Worm (Caenorhabditis elegans) whole organism, late embryonic: ENCODE results near the gene F44D12.6.

Experiments
- T23F11.4 ChIP-seq: fragments of 200-800 bp; sonication (Bioruptor generic); optimal IDR thresholded peaks from 2 replicates; lab custom pipeline; 2018; ENCODE audit warnings: mild to moderate bottlenecking, missing genetic modification characterization, missing compliant biosample characterization
- ceh-18 ChIP-seq: sonication (generic microtip); optimal IDR thresholded peaks from 2 replicates; lab custom pipeline; 2016; ENCODE audit warnings: missing genetic modification characterization, missing compliant biosample characterization
- ceh-22 ChIP-seq: sonication (generic microtip); optimal IDR thresholded peaks from 2 replicates; lab custom pipeline; 2017; ENCODE audit warnings: missing biosample characterization, missing genetic modification characterization
- ceh-30 ChIP-seq: fragments of 150-350 bp; optimal IDR thresholded peaks from 2 replicates; lab custom pipeline; 2014; ENCODE audit warnings: missing biosample characterization, missing genetic modification characterization
- ceh-31 ChIP-seq: sonication (generic microtip); optimal IDR thresholded peaks from 2 replicates; lab custom pipeline; 2016; ENCODE audit warnings: missing genetic modification characterization, missing compliant biosample characterization
- ceh-34 ChIP-seq: sonication (generic microtip); optimal IDR thresholded peaks from 2 replicates; lab custom pipeline; 2016; ENCODE audit warnings: mild to moderate bottlenecking, missing genetic modification characterization, missing compliant biosample characterization
- ceh-48 ChIP-seq: sonication (generic microtip); optimal IDR thresholded peaks from 2 replicates; lab custom pipeline; 2016; ENCODE audit warnings: missing genetic modification characterization, inconsistent platforms, missing compliant biosample characterization
- ceh-6 ChIP-seq: fragments of 200-800 bp; sonication (Bioruptor generic); optimal IDR thresholded peaks from 2 replicates; lab custom pipeline; 2018; ENCODE audit warnings: mild to moderate bottlenecking, missing genetic modification characterization, missing compliant biosample characterization
- ceh-9 ChIP-seq: sonication (generic microtip); optimal IDR thresholded peaks from 2 replicates; lab custom pipeline; 2016; ENCODE audit warnings: mild to moderate bottlenecking, missing genetic modification characterization, inconsistent platforms, missing compliant biosample characterization
- dve-1 ChIP-seq: sonication (generic microtip); optimal IDR thresholded peaks from 2 replicates; lab custom pipeline; 2017; ENCODE audit warnings: antibody characterized with exemption, mild to moderate bottlenecking, missing genetic modification characterization, missing compliant biosample characterization
- elt-2 ChIP-seq: sonication (generic microtip); optimal IDR thresholded peaks from 2 replicates; lab custom pipeline; 2016; ENCODE audit warnings: missing genetic modification reagents, missing genetic modification characterization, missing compliant biosample characterization
- eyg-1 ChIP-seq: sonication (generic microtip); optimal IDR thresholded peaks from 2 replicates; lab custom pipeline; 2016; ENCODE audit warnings: missing genotype, missing genetic modification characterization, missing compliant biosample characterization
- fkh-6 ChIP-seq: sonication (generic microtip); optimal IDR thresholded peaks from 2 replicates; lab custom pipeline; 2016; ENCODE audit warnings: missing genetic modification characterization, missing compliant biosample characterization
- gmeb-2 ChIP-seq: sonication (generic microtip); optimal IDR thresholded peaks from 2 replicates; lab custom pipeline; 2016; ENCODE audit warnings: missing genetic modification characterization, inconsistent platforms, missing compliant biosample characterization
- hlh-6 ChIP-seq: sonication (generic microtip); optimal IDR thresholded peaks from 2 replicates; lab custom pipeline; 2016; ENCODE audit warnings: missing genotype, missing genetic modification characterization, missing compliant biosample characterization
- lim-6 ChIP-seq: sonication (generic microtip); optimal IDR thresholded peaks from 2 replicates; lab custom pipeline; 2016; ENCODE audit warnings: missing genetic modification characterization, missing compliant biosample characterization
- lin-11 ChIP-seq: fragments of 200-800 bp; sonication (Bioruptor generic); optimal IDR thresholded peaks from 2 replicates; lab custom pipeline; 2018; ENCODE audit warnings: mild to moderate bottlenecking, missing genetic modification characterization, missing compliant biosample characterization
- nfya-1 ChIP-seq: sonication (generic microtip); optimal IDR thresholded peaks from 2 replicates; lab custom pipeline; 2017; ENCODE audit warnings: missing genetic modification characterization, mild to moderate bottlenecking, missing compliant biosample characterization, antibody characterized with exemption, moderate library complexity
- npax-4 ChIP-seq: sonication (generic microtip); optimal IDR thresholded peaks from 2 replicates; lab custom pipeline; 2016; ENCODE audit warnings: missing genetic modification characterization, missing compliant biosample characterization
- odd-2 ChIP-seq: sonication (generic microtip); optimal IDR thresholded peaks from 2 replicates; lab custom pipeline; 2017; ENCODE audit warnings: antibody characterized with exemption, mild to moderate bottlenecking, missing genetic modification characterization, missing compliant biosample characterization
- pat-9 ChIP-seq: fragments of 200-800 bp; sonication (Bioruptor generic); optimal IDR thresholded peaks from 2 replicates; lab custom pipeline; 2018; ENCODE audit warnings: mild to moderate bottlenecking, missing genetic modification characterization, moderate library complexity, missing compliant biosample characterization
- pax-1 ChIP-seq: fragments of 150-350 bp; optimal IDR thresholded peaks from 2 replicates; lab custom pipeline; 2014; ENCODE audit warnings: missing biosample characterization, missing genetic modification characterization
- pha-2 ChIP-seq: sonication (generic microtip); optimal IDR thresholded peaks from 2 replicates; lab custom pipeline; 2017; ENCODE audit warnings: mild to moderate bottlenecking, missing genetic modification characterization, missing compliant biosample characterization
- pqm-1 ChIP-seq: sonication (generic microtip); optimal IDR thresholded peaks from 2 replicates; lab custom pipeline; 2016; ENCODE audit warnings: missing genetic modification characterization, missing compliant biosample characterization
- pros-1 ChIP-seq: fragments of 150-350 bp; optimal IDR thresholded peaks from 2 replicates; lab custom pipeline; 2014; ENCODE audit warnings: missing biosample characterization, missing genetic modification reagents, missing genetic modification characterization
- rnt-1 ChIP-seq: sonication (generic microtip); optimal IDR thresholded peaks from 2 replicates; lab custom pipeline; 2016; ENCODE audit warnings: missing genetic modification characterization, missing compliant biosample characterization
- sdc-2 ChIP-seq: sonication (generic microtip); optimal IDR thresholded peaks from 2 replicates; lab custom pipeline; 2016; ENCODE audit warnings: missing genotype, missing genetic modification characterization, missing compliant biosample characterization
- syd-9 ChIP-seq: sonication (generic microtip); optimal IDR thresholded peaks from 2 replicates; lab custom pipeline; 2016; ENCODE audit warnings: mild to moderate bottlenecking, missing genetic modification characterization, moderate library complexity, missing compliant biosample characterization
- unc-3 ChIP-seq, 2 experiments: fragments of 200-800 bp in 1 of 2; sonication (Bioruptor generic) in 1 of 2; sonication (generic microtip) in 1 of 2; conservative IDR thresholded peaks in 1 of 2; optimal IDR thresholded peaks in 1 of 2; 2 replicates each; pipeline versions ENCODE4 v1.3.6 to Lab custom; 2016 to 2022; ENCODE audit warnings: missing compliant biosample characterization in 2 of 2, missing genetic modification characterization in 2 of 2, missing genetic modification reagents in 1 of 2
- unc-42 ChIP-seq: sonication (generic microtip); optimal IDR thresholded peaks from 2 replicates; lab custom pipeline; 2016; ENCODE audit warnings: missing genotype, missing genetic modification characterization, missing compliant biosample characterization
- unc-55 ChIP-seq: sonication (generic microtip); optimal IDR thresholded peaks from 2 replicates; lab custom pipeline; 2017; ENCODE audit warnings: missing biosample characterization, missing genetic modification reagents, missing genetic modification characterization
- zip-5 ChIP-seq: sonication (generic microtip); optimal IDR thresholded peaks from 2 replicates; lab custom pipeline; 2016; ENCODE audit warnings: missing genetic modification characterization, missing compliant biosample characterization
- ztf-16 ChIP-seq: sonication (generic microtip); optimal IDR thresholded peaks from 2 replicates; lab custom pipeline; 2017; ENCODE audit warnings: missing genetic modification characterization, missing compliant biosample characterization

The F44D12.6 gene

ce11 chrIV:10065159-10065558 lies 32.0 kb downstream of the F44D12.6 start:
- TF ChIP-seq fkh-6 (tag; lab: Kevin White, UChicago) (no peak), unc-55 (GFP tag; lab: Kevin White, UChicago) (peak; percentile 99)

ce11 chrIV:10066456-10066855 lies 33.3 kb downstream of the F44D12.6 start:
- TF ChIP-seq hlh-6 (tag; lab: Kevin White, UChicago): no peak
- TF ChIP-seq T23F11.4 (GFP tag; lab: Kevin White, UChicago): no peak
- peak; percentile 38 for TF ChIP-seq pax-1
- TF ChIP-seq zip-5 (tag; lab: Kevin White, UChicago): no peak
- TF ChIP-seq elt-2 (tag; lab: Kevin White, UChicago): peak; percentile 54
- no peak for TF ChIP-seq unc-3 (GFP tag; conservative IDR thresholded peaks at IDR 0.05; lab: Robert Waterston, UW)
- TF ChIP-seq unc-3 (tag; optimal IDR thresholded peaks at IDR 0.05; lab: Kevin White, UChicago): no peak

ce11 chrIV:10067541-10067940 lies 34.4 kb downstream of the F44D12.6 start, which contains the start of gene cwn-2:
Gene cwn-2 (plus strand): TSS chrIV:10067816.
- TF ChIP-seq unc-42 (tag; lab: Kevin White, UChicago) (peak; percentile 11), eyg-1 (no peak), npax-4 (tag; lab: Kevin White, UChicago) (no peak), ceh-9 (tag; lab: Kevin White, UChicago) (no peak), pqm-1 (tag; lab: Kevin White, UChicago) (no peak)

ce11 chrIV:10068266-10068665 lies 35.1 kb downstream of the F44D12.6 start:
- TF ChIP-seq sdc-2 (tag; lab: Kevin White, UChicago) (no peak), zip-5 (tag; lab: Kevin White, UChicago) (no peak), gmeb-2 (tag; lab: Kevin White, UChicago) (no peak)

- TF ChIP-seq ceh-22 (tag; lab: Kevin White, UChicago) (no peak), pat-9 (tag; lab: Kevin White, UChicago) (no peak)
Observed at ce11 chrIV:10072527-10072926, 39.4 kb downstream of the F44D12.6 start, which contains the start of gene W01B6.3. Gene W01B6.3 (minus strand): TSS chrIV:10072627.

ce11 chrIV:10075034-10075510 lies 41.9 kb downstream of the F44D12.6 start, which contains the start of the genes ttbk-4 and W01B6.4:
Gene ttbk-4 (minus strand): TSS chrIV:10075134.
Gene W01B6.4 (plus strand): TSS chrIV:10075460.
- no peak for TF ChIP-seq elt-2 (tag; lab: Kevin White, UChicago)
- no peak for TF ChIP-seq ceh-34
- no peak for TF ChIP-seq odd-2 (tag; lab: Kevin White, UChicago)
- TF ChIP-seq lim-6 (tag; lab: Kevin White, UChicago): no peak
- TF ChIP-seq ceh-31 (tag; lab: Kevin White, UChicago): no peak

ce11 chrIV:10075899-10076298 lies 42.7 kb downstream of the F44D12.6 start, which contains the start of gene W01B6.5:
Gene W01B6.5 (plus strand): TSS chrIV:10076199.
- TF ChIP-seq nfya-1 (tag; lab: Kevin White, UChicago) (no peak), rnt-1 (tag; lab: Kevin White, UChicago) (no peak), ztf-16 (tag; lab: Kevin White, UChicago) (no peak), ceh-9 (tag; lab: Kevin White, UChicago) (no peak), ceh-30 (tag; lab: Kevin White, UChicago) (no peak), dve-1 (tag; lab: Kevin White, UChicago) (no peak), pros-1 (no peak), unc-3 (GFP tag; conservative IDR thresholded peaks at IDR 0.05; lab: Robert Waterston, UW) (no peak), unc-3 (tag; optimal IDR thresholded peaks at IDR 0.05; lab: Kevin White, UChicago) (no peak), unc-55 (GFP tag; lab: Kevin White, UChicago) (no peak), syd-9 (no peak), ceh-6 (GFP tag; lab: Kevin White, UChicago) (no peak), ceh-48 (no peak), pha-2 (tag; lab: Kevin White, UChicago) (no peak), ceh-34 (no peak), ceh-18 (tag; lab: Kevin White, UChicago) (no peak), lin-11 (no peak)
